Fruit fly (Drosophila melanogaster) S2 (cell line): ENCODE results near the gene CG43439.

ENCODE experiments used
- CG8478 ChIP-seq: fragments of >200 bp; optimal IDR thresholded peaks from 2 replicates; lab custom pipeline; 2018
- CTCF ChIP-seq, 2 experiments: fragments of >200 bp; optimal IDR thresholded peaks; 2 replicates each; lab custom pipeline; 2018

DNA sequence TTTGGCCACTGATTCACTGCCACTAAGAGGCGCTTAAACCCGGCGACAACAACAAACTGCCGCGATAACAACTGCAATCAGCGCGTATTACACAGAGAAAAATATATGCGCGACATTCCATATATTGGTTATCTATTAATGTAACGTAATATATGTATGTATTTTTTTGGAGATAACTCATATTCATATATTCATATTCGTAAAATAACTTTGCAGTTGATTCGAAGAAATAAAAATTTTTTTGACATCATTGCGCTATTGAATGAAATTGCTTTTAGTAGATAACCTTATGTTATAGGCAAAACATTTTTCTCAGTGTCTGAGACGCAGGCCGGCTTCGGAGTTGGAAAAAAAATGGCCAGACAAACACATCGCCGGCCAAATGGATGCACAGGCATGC lies 12.5 kb upstream of the CG43439 start:
- no peak for TF ChIP-seq CTCF (optimal IDR thresholded peaks at IDR 0.05; lab: Kevin White, UChicago)
- no peak for TF ChIP-seq CG8478 (lab: Kevin White, UChicago)
